Fruit fly (Drosophila melanogaster) S2 (cell line): ENCODE data around the gene Mitf.

ENCODE experiments used
- CG8478 ChIP-seq: fragments of >200 bp; optimal IDR thresholded peaks from 2 replicates; lab custom pipeline; 2018
- CTCF ChIP-seq, 2 experiments: fragments of >200 bp; optimal IDR thresholded peaks; 2 replicates each; lab custom pipeline; 2018

- no peak for TF ChIP-seq CG8478 (lab: Kevin White, UChicago)
- TF ChIP-seq CTCF (optimal IDR thresholded peaks at IDR 0.05; lab: Kevin White, UChicago) = no peak
These were observed 61.7 kb downstream of the Mitf start for dm6 chr4:1260363-1260762.
